Fruit fly (Drosophila melanogaster): ENCODE results near the gene vrs.

Gene vrs

dm6 chr3R:12442601-12443533, 4.6 kb upstream of the vrs start (continued):
- TF ChIP-seq CG5953 (GFP tag; IDR thresholded peaks at IDR 0.05) (no peak), shn (GFP tag; optimal IDR thresholded peaks at IDR 0.05) (no peak), so (GFP tag; IDR thresholded peaks at IDR 0.05) (peak; percentile 7; the same call in 1 of the 3 replicates), hkb (optimal IDR thresholded peaks at IDR 0.05) (no peak), hkb (GFP tag; IDR thresholded peaks at IDR 0.05) (no peak), jumu (GFP tag; optimal IDR thresholded peaks at IDR 0.05) (no peak), Ets65A (GFP tag) (no peak), Nf-YB (GFP tag; optimal IDR thresholded peaks at IDR 0.05) (no peak), CG31441 (GFP tag; IDR thresholded peaks at IDR 0.05) (peak; percentile 24; the same call in 1 of the 2 replicates), lab (GFP tag; optimal IDR thresholded peaks at IDR 0.05) (peak; percentile 47), CG34224 (GFP tag; IDR thresholded peaks at IDR 0.05; ENCODE audit: partially characterized antibody) (0 out of 3 replicates have a peak, but pooled peaks have one; percentile 8), grau (tag; optimal IDR thresholded peaks at IDR 0.05) (peak; percentile 64), Atf-2 (GFP tag; optimal IDR thresholded peaks at IDR 0.05) (no peak), stwl (tag; optimal IDR thresholded peaks at IDR 0.05) (no peak), CG17359 (tag; optimal IDR thresholded peaks at IDR 0.05) (peak; percentile 25), cwo (GFP tag; optimal IDR thresholded peaks at IDR 0.05) (peak; percentile 14), Side (GFP tag; optimal IDR thresholded peaks at IDR 0.05) (no peak), rib (GFP tag; IDR thresholded peaks at IDR 0.05) (0 out of 2 replicates have a peak, but pooled peaks have one; percentile 42), sr (GFP tag; IDR thresholded peaks at IDR 0.05) (no peak), CG14441 (GFP tag; IDR thresholded peaks at IDR 0.05) (no peak), zen2 (GFP tag; IDR thresholded peaks at IDR 0.05; ENCODE audit: partially characterized antibody) (no peak), exex (tag; optimal IDR thresholded peaks at IDR 0.05) (no peak), MESR4 (GFP tag; optimal IDR thresholded peaks at IDR 0.05) (no peak), CG2712 (tag; optimal IDR thresholded peaks at IDR 0.05) (peak; percentile 23), tll (GFP tag; optimal IDR thresholded peaks at IDR 0.05) (no peak), mam (GFP tag; optimal IDR thresholded peaks at IDR 0.05) (peak; percentile 17), Hand (GFP tag; optimal IDR thresholded peaks at IDR 0.05) (peak; percentile 4), CG6254 (GFP tag; optimal IDR thresholded peaks at IDR 0.05) (no peak), aop (GFP tag; IDR thresholded peaks at IDR 0.05) (no peak), CG7271 (tag; optimal IDR thresholded peaks at IDR 0.05) (no peak), dmrt99B (tag; optimal IDR thresholded peaks at IDR 0.05) (peak; percentile 39), Fer1 (GFP tag; optimal IDR thresholded peaks at IDR 0.05) (peak; percentile 33), CG12942 (GFP tag; optimal IDR thresholded peaks at IDR 0.05) (no peak), pfk (GFP tag; optimal IDR thresholded peaks at IDR 0.05) (no peak), Fer2 (tag; optimal IDR thresholded peaks at IDR 0.05) (peak; percentile 53), CG10209 (GFP tag; optimal IDR thresholded peaks at IDR 0.05) (peak; percentile 24), CG31388 (GFP tag; optimal IDR thresholded peaks at IDR 0.05) (no peak), CG15514 (GFP tag; optimal IDR thresholded peaks at IDR 0.05) (no peak), sna (GFP tag; IDR thresholded peaks at IDR 0.05; ENCODE audit: partially characterized antibody) (no peak), CG31224 (GFP tag; IDR thresholded peaks at IDR 0.05) (0 out of 2 replicates have a peak, but pooled peaks have one; percentile 36), PHDP (tag; optimal IDR thresholded peaks at IDR 0.05) (peak; percentile 55), Ets97D (GFP tag; optimal IDR thresholded peaks at IDR 0.05) (no peak), tna (GFP tag; IDR thresholded peaks at IDR 0.05; ENCODE audit: partially characterized antibody) (no peak), Hmr (GFP tag; optimal IDR thresholded peaks at IDR 0.05) (peak; percentile 49), CG12155 (GFP tag; optimal IDR thresholded peaks at IDR 0.05) (peak; percentile 6), gt (GFP tag; IDR thresholded peaks at IDR 0.05) (no peak), CG17829 (tag; optimal IDR thresholded peaks at IDR 0.05) (peak; percentile 2)
